Fruit fly (Drosophila melanogaster) whole organism: ENCODE measurements around the gene CG4822.

ENCODE experiments used
- CG8478 ChIP-seq: fragments of >200 bp; optimal IDR thresholded peaks from 2 replicates; lab custom pipeline; 2018; ENCODE audit warnings: inconsistent platforms
- Dll ChIP-seq: fragments of >200 bp; optimal IDR thresholded peaks from 2 replicates; lab custom pipeline; 2017
- EcR ChIP-seq, 2 experiments: fragments of >200 bp; optimal IDR thresholded peaks; 2 replicates each; lab custom pipeline; 2017; ENCODE audit warnings: missing biosample characterization in 2 of 2, missing genetic modification characterization in 2 of 2, missing genetic modification reagents in 2 of 2
- pan ChIP-seq: fragments of >200 bp; optimal IDR thresholded peaks from 2 replicates; lab custom pipeline; 2017
- psq ChIP-seq: fragments of >200 bp; optimal IDR thresholded peaks from 2 replicates; lab custom pipeline; 2017
- usp ChIP-seq: fragments of >200 bp; optimal IDR thresholded peaks from 2 replicates; lab custom pipeline; 2017; ENCODE audit warnings: missing biosample characterization, missing genetic modification characterization, mixed read lengths

DNA sequence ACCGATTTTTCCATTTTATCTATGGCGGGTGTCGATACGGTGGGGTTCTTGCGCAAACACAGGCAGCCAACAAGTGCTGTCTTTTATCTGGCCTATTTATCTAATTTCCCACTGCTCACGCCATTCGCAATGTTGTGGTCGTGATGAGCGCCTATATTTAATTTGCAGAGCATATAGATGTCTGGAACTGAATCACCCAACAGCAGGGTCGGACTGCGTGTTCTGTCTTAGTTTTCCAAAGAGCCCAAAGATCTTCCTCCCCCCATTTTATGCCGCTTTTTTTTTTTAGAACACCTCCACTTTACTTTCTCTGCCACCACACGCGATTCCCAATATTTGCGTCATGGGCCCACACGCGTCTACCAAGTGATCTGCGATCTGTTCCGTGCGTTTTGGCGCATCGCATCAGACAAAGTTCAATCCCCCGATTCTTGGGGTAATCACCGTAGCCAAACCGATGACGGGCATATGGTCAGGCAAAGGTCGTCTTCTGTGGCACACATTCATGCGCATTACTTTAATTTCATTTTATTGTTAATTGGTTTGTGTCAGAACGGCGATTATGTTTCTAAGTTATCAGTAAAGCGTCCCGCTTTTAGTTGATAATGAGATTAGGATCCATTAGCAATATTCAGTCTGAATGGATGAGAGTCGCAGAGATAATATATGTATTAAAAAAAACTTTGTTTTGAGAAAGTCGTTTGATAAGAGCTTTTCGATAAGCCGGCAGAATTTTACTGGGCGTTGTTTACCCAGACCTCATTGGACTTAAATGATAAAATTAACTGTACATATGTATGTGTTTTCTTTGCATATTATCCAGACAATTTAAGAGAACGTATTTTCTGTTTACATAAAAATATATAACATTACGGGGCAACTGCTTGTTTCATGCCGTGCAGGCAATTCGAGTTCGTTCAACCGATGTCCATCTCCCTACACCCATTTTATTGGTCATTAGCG, 15.5 kb upstream of the CG4822 start:
- TF ChIP-seq psq (lab: Kevin White, UChicago) (no peak), usp (no peak), Dll (lab: Kevin White, UChicago) (no peak), pan (no peak), CG8478 (lab: Kevin White, UChicago) (no peak), EcR (GFP tag; optimal IDR thresholded peaks at IDR 0.05; lab: Kevin White, UChicago) (peak in 1 of 2 experiments; percentile 16)
